Fruit fly (Drosophila melanogaster) whole organism: ENCODE measurements around the gene CG7329.

Experiments used
- CG8478 ChIP-seq: fragments of >200 bp; optimal IDR thresholded peaks from 2 replicates; lab custom pipeline; 2018; ENCODE audit warnings: inconsistent platforms
- Dll ChIP-seq: fragments of >200 bp; optimal IDR thresholded peaks from 2 replicates; lab custom pipeline; 2017
- EcR ChIP-seq, 2 experiments: fragments of >200 bp; optimal IDR thresholded peaks; 2 replicates each; lab custom pipeline; 2017; ENCODE audit warnings: missing biosample characterization in 2 of 2, missing genetic modification characterization in 2 of 2, missing genetic modification reagents in 2 of 2
- pan ChIP-seq: fragments of >200 bp; optimal IDR thresholded peaks from 2 replicates; lab custom pipeline; 2017
- psq ChIP-seq: fragments of >200 bp; optimal IDR thresholded peaks from 2 replicates; lab custom pipeline; 2017
- usp ChIP-seq: fragments of >200 bp; optimal IDR thresholded peaks from 2 replicates; lab custom pipeline; 2017; ENCODE audit warnings: missing biosample characterization, missing genetic modification characterization, mixed read lengths

The CG7329 gene

DNA sequence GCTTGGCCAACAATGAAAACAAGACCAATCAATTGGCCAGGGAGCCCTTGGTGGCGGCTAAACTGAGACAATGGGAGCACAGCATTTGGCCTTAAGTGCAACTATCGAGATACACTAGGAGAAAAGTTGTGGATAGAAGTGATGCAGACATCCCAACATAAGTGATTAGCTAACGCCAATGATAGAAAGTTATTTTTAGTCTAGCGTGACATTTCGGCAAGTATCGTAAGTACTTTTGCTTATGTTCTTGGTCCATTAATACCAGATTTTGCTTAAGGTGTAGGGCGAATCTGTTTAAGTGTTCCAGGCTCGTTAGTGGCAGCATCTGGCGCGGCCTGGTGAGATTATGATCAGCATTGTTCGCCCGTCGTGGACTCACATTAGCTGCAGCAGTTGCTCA, 5.6 kb downstream of the CG7329 start:
- TF ChIP-seq psq (lab: Kevin White, UChicago) (no peak), usp (no peak), EcR (GFP tag; optimal IDR thresholded peaks at IDR 0.05; lab: Kevin White, UChicago) (no peak), Dll (lab: Kevin White, UChicago) (no peak), pan (no peak), CG8478 (lab: Kevin White, UChicago) (no peak)

DNA sequence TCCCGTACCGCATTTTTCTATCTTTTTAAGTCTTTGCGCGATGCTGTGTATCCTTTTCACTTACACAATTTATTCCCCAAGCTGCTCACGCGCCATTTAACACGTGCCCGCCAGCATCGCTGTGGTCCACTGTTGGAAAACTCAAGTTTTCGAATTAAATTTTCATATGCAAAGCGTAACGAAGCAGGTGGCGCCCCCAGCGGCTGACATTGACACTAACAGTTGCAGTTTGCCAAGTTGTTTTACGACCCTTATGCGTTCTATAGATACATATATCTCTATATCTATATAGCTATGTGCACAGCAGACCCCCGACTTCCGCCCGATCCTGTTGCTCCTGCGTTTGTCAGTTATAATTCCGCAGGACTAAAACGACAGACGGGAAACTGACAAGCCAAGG, 12.3 kb downstream of the CG7329 start:
- TF ChIP-seq CG8478 (lab: Kevin White, UChicago): no peak
- no peak for TF ChIP-seq pan

DNA sequence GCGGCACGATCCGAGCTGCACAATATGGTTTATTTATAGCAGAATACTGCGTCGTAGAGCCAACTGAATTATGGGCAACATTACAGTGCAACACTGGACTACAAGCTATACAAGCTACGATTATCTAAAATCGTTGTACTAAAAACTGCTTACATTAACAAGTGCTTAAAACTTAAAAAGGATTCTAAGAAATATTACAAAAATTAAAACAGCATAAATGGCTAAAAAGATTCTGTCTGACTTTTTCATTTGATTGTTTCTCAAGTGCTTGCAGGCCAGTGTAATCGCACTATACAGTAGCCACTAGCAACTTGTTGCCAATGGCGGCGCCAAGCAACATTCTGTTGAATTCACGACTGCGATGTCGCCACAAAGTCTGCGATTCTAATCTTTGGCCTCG, 21.5 kb downstream of the CG7329 start:
- TF ChIP-seq psq (lab: Kevin White, UChicago): no peak
- TF ChIP-seq usp: no peak
- TF ChIP-seq EcR (GFP tag; optimal IDR thresholded peaks at IDR 0.05; lab: Kevin White, UChicago): no peak
- TF ChIP-seq pan: no peak
- TF ChIP-seq Dll (lab: Kevin White, UChicago): no peak
- TF ChIP-seq CG8478 (lab: Kevin White, UChicago): no peak

DNA sequence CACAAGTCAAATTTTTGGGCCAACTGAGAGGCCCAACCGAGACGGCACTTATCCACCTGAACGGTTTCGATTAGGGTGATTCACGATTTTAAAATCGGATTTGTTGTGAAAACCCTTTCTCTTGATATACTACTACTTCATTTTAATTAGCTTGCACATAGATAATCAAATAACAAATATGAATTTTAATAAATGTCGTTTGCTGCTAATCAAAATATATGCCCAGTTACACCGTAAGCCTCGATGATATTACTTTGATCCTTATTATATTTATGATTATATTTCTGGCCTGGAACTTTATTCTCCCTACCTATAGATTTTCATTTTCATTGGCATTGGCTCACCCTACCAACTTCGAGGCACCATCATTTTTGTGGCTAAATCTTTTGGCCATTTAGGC, 22.4 kb downstream of the CG7329 start:
- TF ChIP-seq Dll (lab: Kevin White, UChicago) (no peak), usp (no peak), EcR (GFP tag; optimal IDR thresholded peaks at IDR 0.05; lab: Kevin White, UChicago) (no peak), psq (lab: Kevin White, UChicago) (no peak), pan (no peak), CG8478 (lab: Kevin White, UChicago) (no peak)

DNA sequence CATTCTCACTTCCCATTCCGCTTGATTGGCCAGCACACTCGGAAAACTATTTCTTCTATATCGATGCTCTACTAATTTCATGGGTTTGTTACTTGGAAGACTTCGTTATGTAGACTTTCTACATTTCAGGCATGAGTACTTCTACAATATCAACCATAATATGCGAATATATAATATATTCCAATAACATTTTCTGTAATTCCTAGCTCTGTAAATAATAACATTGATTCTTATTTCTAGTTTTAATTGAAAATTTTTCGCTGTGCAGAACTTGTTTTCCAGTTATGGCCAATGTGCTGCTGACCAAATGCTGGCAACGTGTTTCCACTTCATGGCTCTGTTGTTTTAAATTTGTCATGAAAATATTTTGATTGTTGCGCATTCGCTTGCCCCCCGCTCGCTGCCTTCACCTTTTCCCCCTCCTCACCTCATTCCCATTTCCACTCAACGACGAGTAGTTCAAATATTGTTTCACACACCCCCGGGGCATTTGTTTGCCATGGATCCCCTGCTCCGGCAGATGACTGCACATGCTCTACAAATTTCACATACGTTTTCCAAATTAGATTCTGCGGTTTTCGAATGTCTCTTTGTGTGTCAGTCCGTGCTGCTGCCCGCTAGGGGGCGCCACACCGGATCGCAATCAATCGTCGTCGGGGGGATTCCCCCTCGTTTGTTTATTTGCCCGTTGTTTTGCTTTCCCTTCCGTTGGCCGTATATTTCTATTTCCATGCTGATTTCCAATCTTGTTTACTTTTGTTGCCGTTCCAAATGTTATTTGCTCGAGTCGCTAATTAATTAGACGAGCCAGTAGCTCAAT, 23.4 kb downstream of the CG7329 start:
- TF ChIP-seq CG8478 (lab: Kevin White, UChicago) (no peak), psq (lab: Kevin White, UChicago) (no peak)

DNA sequence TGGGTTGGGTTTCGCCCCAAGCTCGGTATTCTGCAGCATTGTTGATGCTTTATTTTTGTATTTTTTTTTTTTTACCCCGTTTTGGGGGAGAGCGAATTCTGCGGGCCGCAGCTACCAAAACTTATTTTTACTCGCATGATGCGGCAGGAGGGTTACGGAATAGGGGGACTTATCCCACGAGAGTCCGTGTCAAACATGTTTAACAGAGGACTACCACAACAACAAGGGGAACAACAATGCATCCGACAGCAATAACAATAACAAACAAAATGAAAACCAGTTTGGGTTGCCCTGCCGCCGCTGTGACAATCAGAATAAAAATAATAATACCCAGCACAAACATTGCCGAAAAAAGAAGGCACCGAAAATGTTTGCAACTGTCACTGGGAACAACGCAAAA, 25.2 kb downstream of the CG7329 start:
- TF ChIP-seq usp (no peak), CG8478 (lab: Kevin White, UChicago) (no peak), pan (no peak), EcR (GFP tag; optimal IDR thresholded peaks at IDR 0.05; lab: Kevin White, UChicago) (no peak), Dll (lab: Kevin White, UChicago) (no peak), psq (lab: Kevin White, UChicago) (no peak)

DNA sequence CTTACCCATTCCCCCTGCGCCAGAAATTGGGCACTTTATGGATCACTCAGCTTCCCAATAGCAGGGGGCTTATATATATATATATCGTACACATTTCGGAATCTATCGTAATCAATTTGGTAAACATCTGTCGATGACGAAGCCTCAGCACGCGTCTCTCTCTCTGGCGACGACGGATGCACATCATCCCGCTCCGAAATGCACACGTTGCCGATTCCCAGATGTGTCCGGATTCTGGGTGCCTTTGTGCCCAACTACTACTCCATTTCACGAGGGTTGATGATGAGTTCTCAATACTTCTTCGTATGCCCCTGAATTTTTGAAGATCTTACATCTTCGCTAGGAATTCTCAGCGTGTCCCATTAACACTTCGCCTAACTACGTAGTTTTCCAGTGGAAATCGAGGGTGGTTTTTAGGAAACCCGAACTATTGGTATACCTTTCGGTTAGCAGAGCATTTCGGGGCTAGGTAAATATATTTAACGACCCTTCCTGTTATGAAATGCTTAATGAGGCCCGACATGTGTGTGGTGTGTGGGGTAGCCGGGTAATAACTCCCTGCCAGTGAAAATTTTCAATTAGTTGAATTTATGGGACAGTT, 29.5 kb downstream of the CG7329 start:
- TF ChIP-seq pan (no peak), EcR (GFP tag; optimal IDR thresholded peaks at IDR 0.05; lab: Kevin White, UChicago) (no peak)

dm6 chr2L:10607697-10608096, 30.6 kb downstream of the CG7329 start:
- TF ChIP-seq usp (no peak), EcR (GFP tag; optimal IDR thresholded peaks at IDR 0.05; lab: Kevin White, UChicago) (no peak), Dll (lab: Kevin White, UChicago) (no peak), psq (lab: Kevin White, UChicago) (no peak), pan (no peak), CG8478 (lab: Kevin White, UChicago) (no peak)

DNA sequence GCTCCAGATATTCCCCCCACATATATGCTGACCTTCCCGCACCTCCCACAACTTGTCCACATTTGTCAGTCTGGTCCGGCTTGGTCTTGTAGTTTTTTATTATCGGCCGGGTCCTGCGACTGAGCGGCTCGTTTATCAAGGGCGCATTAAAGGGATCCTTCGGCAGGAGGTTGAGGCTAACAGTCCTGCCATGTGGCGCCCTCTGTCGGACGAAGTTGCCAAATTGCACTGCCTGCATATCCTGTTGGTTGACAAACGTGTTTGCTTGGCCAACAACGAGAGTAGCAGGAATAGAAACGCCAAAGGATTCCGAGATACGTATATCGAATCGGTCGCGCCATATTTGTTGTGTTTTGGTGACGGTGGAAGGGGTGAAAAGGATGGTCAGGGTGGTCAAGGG, 34.7 kb downstream of the CG7329 start:
- no peak for TF ChIP-seq pan
- TF ChIP-seq Dll (lab: Kevin White, UChicago): no peak
- no peak for TF ChIP-seq psq (lab: Kevin White, UChicago)
- TF ChIP-seq EcR (GFP tag; optimal IDR thresholded peaks at IDR 0.05; lab: Kevin White, UChicago): no peak
- TF ChIP-seq CG8478 (lab: Kevin White, UChicago): no peak
- TF ChIP-seq usp: no peak

DNA sequence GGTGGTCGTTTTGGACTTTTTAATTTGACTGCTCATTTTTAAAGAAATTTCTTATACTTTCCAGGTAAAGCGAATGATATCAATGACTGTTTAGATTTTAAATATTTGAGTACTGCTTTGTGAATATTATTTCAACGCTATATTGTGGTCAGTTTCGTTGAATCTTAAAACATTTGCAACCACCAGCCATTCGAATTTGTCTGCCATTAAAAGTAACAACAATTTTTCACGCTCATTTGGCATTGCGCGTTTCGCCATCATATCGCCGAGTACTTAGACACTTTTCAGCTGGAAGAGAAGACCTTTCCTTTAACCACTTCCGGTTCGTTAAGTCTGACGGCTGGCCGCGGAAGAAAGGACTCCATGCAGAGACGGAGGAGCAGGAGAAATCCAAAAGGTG, 56.7 kb downstream of the CG7329 start, which contains the start of gene CG34161:
TSS of gene CG34161 (minus strand) at position 101 of the 400 bp plus-strand sequence.
- TF ChIP-seq CG8478 (lab: Kevin White, UChicago) (no peak), pan (no peak), EcR (GFP tag; optimal IDR thresholded peaks at IDR 0.05; lab: Kevin White, UChicago) (no peak), psq (lab: Kevin White, UChicago) (no peak), Dll (lab: Kevin White, UChicago) (no peak), usp (no peak)

DNA sequence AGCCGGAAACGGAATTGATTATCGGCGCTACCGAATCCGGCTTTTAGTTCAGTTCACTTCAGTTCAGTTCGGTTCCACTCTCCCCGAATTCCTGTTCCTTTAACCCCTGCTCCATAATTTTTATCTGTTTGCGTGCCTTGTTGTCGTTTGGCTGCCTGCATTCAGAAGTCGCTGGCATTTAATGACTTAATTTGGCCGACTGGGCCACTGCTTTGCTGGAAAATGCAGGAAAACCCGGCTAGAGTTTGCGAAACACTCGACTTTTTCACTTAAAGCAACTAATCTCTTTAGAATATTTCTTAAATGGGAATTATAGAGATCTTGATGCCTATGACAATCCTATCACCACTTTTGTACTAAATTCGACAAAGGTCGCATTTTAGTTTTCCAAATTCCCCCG, 58.8 kb downstream of the CG7329 start, which contains the start of gene CG34160:
TSS of gene CG34160 (plus strand) at position 301 of the 400 bp plus-strand sequence.
- TF ChIP-seq psq (lab: Kevin White, UChicago) (no peak), EcR (GFP tag; optimal IDR thresholded peaks at IDR 0.05; lab: Kevin White, UChicago) (no peak), pan (no peak), Dll (lab: Kevin White, UChicago) (no peak), usp (no peak), CG8478 (lab: Kevin White, UChicago) (no peak)
